Fruit fly (Drosophila melanogaster): ENCODE results near the gene Rhau.

Gene Rhau

DNA sequence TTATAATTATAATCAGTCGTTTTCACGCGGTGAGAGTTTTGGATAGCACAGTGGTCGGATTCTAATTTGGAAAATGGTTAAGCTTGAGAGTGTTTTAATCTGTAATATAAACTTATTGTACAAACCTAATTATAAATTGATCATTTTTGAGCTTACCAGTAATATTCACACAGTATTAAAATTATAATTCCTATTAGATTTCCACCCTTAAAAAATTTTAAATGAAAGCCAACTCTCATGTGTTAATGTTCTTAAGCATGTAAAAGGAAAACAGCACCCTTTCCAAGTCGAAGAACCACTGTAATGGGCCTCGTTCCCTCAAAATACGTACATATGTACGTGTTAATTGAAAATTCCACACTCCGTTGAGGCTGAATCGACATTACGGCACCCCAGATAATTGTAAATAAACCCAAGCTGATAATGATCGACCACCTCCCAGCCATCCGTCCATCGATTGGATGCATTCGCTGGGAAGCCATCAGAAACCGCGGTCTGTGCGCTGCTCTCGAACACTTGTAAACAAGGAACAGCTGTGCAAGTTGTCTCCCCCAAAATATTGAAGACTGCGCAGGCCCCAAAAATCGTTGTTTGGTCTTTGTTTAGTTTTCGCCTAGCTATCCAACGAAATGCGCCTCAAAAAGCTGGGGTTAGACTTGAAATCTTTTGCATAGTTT is 2.2 kb upstream of the Rhau start (continued):
- TF ChIP-seq grau (tag; optimal IDR thresholded peaks at IDR 0.05) (peak; percentile 69), Drgx (GFP tag; IDR thresholded peaks at IDR 0.05) (0 out of 2 replicates have a peak, but pooled peaks have one; percentile 21), Kr (GFP tag; optimal IDR thresholded peaks at IDR 0.05) (no peak), Rx (GFP tag; IDR thresholded peaks at IDR 0.05) (no peak), CG11695 (GFP tag; IDR thresholded peaks at IDR 0.05) (peak; percentile 70; the same call in 2 of the 3 replicates), bcd (GFP tag; optimal IDR thresholded peaks at IDR 0.05) (peak; percentile 15), CG2712 (tag; optimal IDR thresholded peaks at IDR 0.05) (peak; percentile 68), Mad (GFP tag; optimal IDR thresholded peaks at IDR 0.05) (no peak), CG10654 (GFP tag; optimal IDR thresholded peaks at IDR 0.05) (peak; percentile 14), jumu (GFP tag; optimal IDR thresholded peaks at IDR 0.05) (no peak), Usf (GFP tag; optimal IDR thresholded peaks at IDR 0.05) (no peak), Aef1 (GFP tag; IDR thresholded peaks at IDR 0.05) (peak; percentile 31; the same call in 1 of the 3 replicates), CG10267 (tag; optimal IDR thresholded peaks at IDR 0.05) (peak; percentile 27), CG9215 (GFP tag; IDR thresholded peaks at IDR 0.05) (peak; percentile 29; the same call in 1 of the 2 replicates), Atf-2 (GFP tag; optimal IDR thresholded peaks at IDR 0.05) (no peak), Oaz (GFP tag; IDR thresholded peaks at IDR 0.05) (no peak), CG10431 (GFP tag; optimal IDR thresholded peaks at IDR 0.05) (no peak), CG3065 (GFP tag; optimal IDR thresholded peaks at IDR 0.05) (no peak), CG6683 (GFP tag; optimal IDR thresholded peaks at IDR 0.05) (no peak), tll (GFP tag; optimal IDR thresholded peaks at IDR 0.05) (no peak), ranshi (GFP tag; IDR thresholded peaks at IDR 0.05) (no peak; the same call in 1 of the 2 replicates), CG33557 (GFP tag; optimal IDR thresholded peaks at IDR 0.05) (peak; percentile 24), Hr39 (optimal IDR thresholded peaks at IDR 0.05) (no peak), CoRest (tag; optimal IDR thresholded peaks at IDR 0.05) (peak; percentile 70), mam (GFP tag; optimal IDR thresholded peaks at IDR 0.05) (peak; percentile 12), CG10147 (GFP tag; optimal IDR thresholded peaks at IDR 0.05) (no peak), oc (tag; optimal IDR thresholded peaks at IDR 0.05) (no peak), phol (tag; optimal IDR thresholded peaks at IDR 0.05) (peak; percentile 59), CG14710 (tag; optimal IDR thresholded peaks at IDR 0.05) (peak; percentile 32), CG12219 (GFP tag; optimal IDR thresholded peaks at IDR 0.05) (no peak), h (optimal IDR thresholded peaks at IDR 0.05) (no peak), Xrp1 (GFP tag; IDR thresholded peaks at IDR 0.05) (peak; percentile 69), BtbVII (GFP tag; optimal IDR thresholded peaks at IDR 0.05) (peak; percentile 18), H2.0 (GFP tag; IDR thresholded peaks at IDR 0.05) (no peak), HmgD (GFP tag; optimal IDR thresholded peaks at IDR 0.05) (no peak), Doc2 (GFP tag; IDR thresholded peaks at IDR 0.05) (no peak), tin (GFP tag; optimal IDR thresholded peaks at IDR 0.05) (peak; percentile 4), usp (GFP tag; optimal IDR thresholded peaks at IDR 0.05) (no peak), NfI (GFP tag; optimal IDR thresholded peaks at IDR 0.05) (peak; percentile 15), CG6765 (GFP tag; optimal IDR thresholded peaks at IDR 0.05) (peak; percentile 21), hbn (GFP tag; IDR thresholded peaks at IDR 0.05; ENCODE audit: partially characterized antibody) (no peak), CG15696 (tag; optimal IDR thresholded peaks at IDR 0.05) (no peak), CkIIα-i1 (GFP tag; IDR thresholded peaks at IDR 0.05) (no peak), pnt (GFP tag; optimal IDR thresholded peaks at IDR 0.05) (no peak), CG1233 (GFP tag; optimal IDR thresholded peaks at IDR 0.05) (peak; percentile 54), CG1529 (GFP tag; optimal IDR thresholded peaks at IDR 0.05) (peak; percentile 24), fu2 (GFP tag; optimal IDR thresholded peaks at IDR 0.05) (no peak), ato (GFP tag; IDR thresholded peaks at IDR 0.05; ENCODE audit: partially characterized antibody) (no peak), CG4282 (GFP tag; optimal IDR thresholded peaks at IDR 0.05) (no peak), dpn (GFP tag; optimal IDR thresholded peaks at IDR 0.05) (peak in 1 of 2 experiments; percentile 18), CG4820 (GFP tag; optimal IDR thresholded peaks at IDR 0.05) (peak; percentile 23)

All from whole organism, embryonic.